Worm (Caenorhabditis elegans) whole organism, late embryonic: ENCODE data around the gene flp-3.

Experiments
- C38D4.7 ChIP-seq: fragments of 200-800 bp; sonication (Bioruptor generic); optimal IDR thresholded peaks from 2 replicates; lab custom pipeline; 2018; ENCODE audit warnings: mild to moderate bottlenecking, missing genetic modification characterization, moderate library complexity, missing compliant biosample characterization
- F13H6.1 ChIP-seq: sonication (generic microtip); optimal IDR thresholded peaks from 2 replicates; lab custom pipeline; 2016; ENCODE audit warnings: missing genetic modification characterization, missing compliant biosample characterization
- T23F11.4 ChIP-seq: fragments of 200-800 bp; sonication (Bioruptor generic); optimal IDR thresholded peaks from 2 replicates; lab custom pipeline; 2018; ENCODE audit warnings: mild to moderate bottlenecking, missing genetic modification characterization, missing compliant biosample characterization
- ahr-1 ChIP-seq: sonication (generic microtip); optimal IDR thresholded peaks from 2 replicates; lab custom pipeline; 2016; ENCODE audit warnings: missing genetic modification characterization, missing compliant biosample characterization
- ceh-14 ChIP-seq: sonication (generic microtip); optimal IDR thresholded peaks from 2 replicates; lab custom pipeline; 2016; ENCODE audit warnings: missing genotype, missing genetic modification characterization, missing compliant biosample characterization
- ceh-18 ChIP-seq: sonication (generic microtip); optimal IDR thresholded peaks from 2 replicates; lab custom pipeline; 2016; ENCODE audit warnings: missing genetic modification characterization, missing compliant biosample characterization
- ceh-22 ChIP-seq: sonication (generic microtip); optimal IDR thresholded peaks from 2 replicates; lab custom pipeline; 2017; ENCODE audit warnings: missing biosample characterization, missing genetic modification characterization
- ceh-24 ChIP-seq: sonication (generic microtip); optimal IDR thresholded peaks from 2 replicates; lab custom pipeline; 2016; ENCODE audit warnings: mild to moderate bottlenecking, missing genetic modification characterization, missing compliant biosample characterization
- ceh-30 ChIP-seq: fragments of 150-350 bp; optimal IDR thresholded peaks from 2 replicates; lab custom pipeline; 2014; ENCODE audit warnings: missing biosample characterization, missing genetic modification characterization
- ceh-45 ChIP-seq: fragments of 200-800 bp; sonication (Bioruptor generic); IDR thresholded peaks from 2 replicates; pipeline ENCODE4 v1.3.6; 2022; ENCODE audit warnings: missing genetic modification reagents, missing genetic modification characterization, missing compliant biosample characterization
- ceh-48 ChIP-seq: sonication (generic microtip); optimal IDR thresholded peaks from 2 replicates; lab custom pipeline; 2016; ENCODE audit warnings: missing genetic modification characterization, inconsistent platforms, missing compliant biosample characterization
- ceh-9 ChIP-seq: sonication (generic microtip); optimal IDR thresholded peaks from 2 replicates; lab custom pipeline; 2016; ENCODE audit warnings: mild to moderate bottlenecking, missing genetic modification characterization, inconsistent platforms, missing compliant biosample characterization
- che-1 ChIP-seq: sonication (generic microtip); optimal IDR thresholded peaks from 2 replicates; lab custom pipeline; 2016; ENCODE audit warnings: mild to moderate bottlenecking, missing genetic modification characterization, missing compliant biosample characterization
- dve-1 ChIP-seq: sonication (generic microtip); optimal IDR thresholded peaks from 2 replicates; lab custom pipeline; 2017; ENCODE audit warnings: antibody characterized with exemption, mild to moderate bottlenecking, missing genetic modification characterization, missing compliant biosample characterization
- elt-2 ChIP-seq: sonication (generic microtip); optimal IDR thresholded peaks from 2 replicates; lab custom pipeline; 2016; ENCODE audit warnings: missing genetic modification reagents, missing genetic modification characterization, missing compliant biosample characterization
- ets-4 ChIP-seq: sonication (generic microtip); optimal IDR thresholded peaks from 2 replicates; lab custom pipeline; 2016; ENCODE audit warnings: missing genetic modification characterization, missing compliant biosample characterization
- eyg-1 ChIP-seq: sonication (generic microtip); optimal IDR thresholded peaks from 2 replicates; lab custom pipeline; 2016; ENCODE audit warnings: missing genotype, missing genetic modification characterization, missing compliant biosample characterization
- fkh-10 ChIP-seq: fragments of 150-350 bp; optimal IDR thresholded peaks from 2 replicates; lab custom pipeline; 2014; ENCODE audit warnings: missing biosample characterization, missing genetic modification reagents, missing genetic modification characterization
- hlh-15 ChIP-seq: sonication (generic microtip); optimal IDR thresholded peaks from 2 replicates; lab custom pipeline; 2016; ENCODE audit warnings: missing genetic modification characterization, missing compliant biosample characterization
- hlh-30 ChIP-seq: sonication (generic microtip); optimal IDR thresholded peaks from 2 replicates; lab custom pipeline; 2017; ENCODE audit warnings: antibody characterized with exemption, missing genetic modification characterization, missing compliant biosample characterization; ENCODE audit not compliant: insufficient read depth
- hlh-6 ChIP-seq: sonication (generic microtip); optimal IDR thresholded peaks from 2 replicates; lab custom pipeline; 2016; ENCODE audit warnings: missing genotype, missing genetic modification characterization, missing compliant biosample characterization
- lin-11 ChIP-seq: fragments of 200-800 bp; sonication (Bioruptor generic); optimal IDR thresholded peaks from 2 replicates; lab custom pipeline; 2018; ENCODE audit warnings: mild to moderate bottlenecking, missing genetic modification characterization, missing compliant biosample characterization
- madf-2 ChIP-seq: sonication (generic microtip); optimal IDR thresholded peaks from 2 replicates; lab custom pipeline; 2017; ENCODE audit warnings: missing genetic modification characterization, missing compliant biosample characterization
- npax-4 ChIP-seq: sonication (generic microtip); optimal IDR thresholded peaks from 2 replicates; lab custom pipeline; 2016; ENCODE audit warnings: missing genetic modification characterization, missing compliant biosample characterization
- pag-3 ChIP-seq: sonication (generic microtip); optimal IDR thresholded peaks from 2 replicates; lab custom pipeline; 2016; ENCODE audit warnings: missing compliant biosample characterization, missing genetic modification characterization, borderline replicate concordance
- pat-9 ChIP-seq: fragments of 200-800 bp; sonication (Bioruptor generic); optimal IDR thresholded peaks from 2 replicates; lab custom pipeline; 2018; ENCODE audit warnings: mild to moderate bottlenecking, missing genetic modification characterization, moderate library complexity, missing compliant biosample characterization
- pax-1 ChIP-seq: fragments of 150-350 bp; optimal IDR thresholded peaks from 2 replicates; lab custom pipeline; 2014; ENCODE audit warnings: missing biosample characterization, missing genetic modification characterization
- pha-4 ChIP-seq: fragments of 150-350 bp; optimal IDR thresholded peaks from 2 replicates; lab custom pipeline; 2018; ENCODE audit warnings: missing biosample characterization, missing genetic modification reagents, missing genetic modification characterization
- pqm-1 ChIP-seq: sonication (generic microtip); optimal IDR thresholded peaks from 2 replicates; lab custom pipeline; 2016; ENCODE audit warnings: missing genetic modification characterization, missing compliant biosample characterization
- ref-2 ChIP-seq: sonication (generic microtip); optimal IDR thresholded peaks from 2 replicates; lab custom pipeline; 2016; ENCODE audit warnings: missing genetic modification characterization, missing compliant biosample characterization
- rnt-1 ChIP-seq: sonication (generic microtip); optimal IDR thresholded peaks from 2 replicates; lab custom pipeline; 2016; ENCODE audit warnings: missing genetic modification characterization, missing compliant biosample characterization
- sox-4 ChIP-seq: sonication (generic microtip); optimal IDR thresholded peaks from 2 replicates; lab custom pipeline; 2017; ENCODE audit warnings: mild to moderate bottlenecking, missing genetic modification characterization, inconsistent platforms, missing compliant biosample characterization

The flp-3 gene

ce11 chrX:10074233-10074632 is 18.5 kb downstream of the flp-3 start, which contains the start of gene ZC373.5:
Gene ZC373.5 (minus strand): TSS chrX:10074391.
- TF ChIP-seq F13H6.1 (tag; lab: Kevin White, UChicago) = no peak
- peak; percentile 36 for TF ChIP-seq elt-2 (tag; lab: Kevin White, UChicago)

DNA sequence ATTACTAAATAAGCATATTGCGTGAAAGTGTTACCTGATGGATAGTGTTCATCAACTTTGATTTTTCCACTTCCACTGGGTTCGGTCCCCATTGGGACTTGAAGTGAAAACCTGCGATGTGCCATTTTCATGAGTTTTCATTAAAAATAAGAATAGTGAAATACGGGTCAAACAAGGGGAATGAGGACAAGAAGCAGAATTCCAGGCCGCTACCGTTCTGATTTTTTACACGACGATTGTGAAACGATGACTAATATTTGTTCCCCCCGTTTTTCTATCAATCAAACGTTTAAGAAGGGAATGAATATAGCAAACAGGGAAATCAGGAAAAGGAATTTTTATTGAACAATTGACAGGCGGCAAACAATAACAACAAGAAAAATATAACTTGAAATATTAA is 23.1 kb downstream of the flp-3 start, which contains the start of gene mlck-1:
TSS of gene mlck-1 (minus strand) at position 101 of the 400 bp plus-strand sequence.
- no peak for TF ChIP-seq ref-2
- TF ChIP-seq dve-1 = no peak
- TF ChIP-seq fkh-10 (GFP tag; lab: Kevin White, UChicago) = no peak
- no peak for TF ChIP-seq ahr-1 (tag; lab: Kevin White, UChicago)
- no peak for TF ChIP-seq hlh-30 (tag; lab: Kevin White, UChicago)
- TF ChIP-seq npax-4 (tag; lab: Kevin White, UChicago) = no peak
- no peak for TF ChIP-seq ceh-9 (tag; lab: Kevin White, UChicago)
- no peak for TF ChIP-seq sox-4
- TF ChIP-seq pax-1 (tag; lab: Kevin White, UChicago) = no peak
- no peak for TF ChIP-seq T23F11.4 (GFP tag; lab: Kevin White, UChicago)
- TF ChIP-seq lin-11 (tag; lab: Kevin White, UChicago) = no peak
- TF ChIP-seq ceh-30 = no peak
- TF ChIP-seq ceh-45 (GFP tag; lab: Robert Waterston, UW) = no peak
- no peak for TF ChIP-seq eyg-1 (tag; lab: Kevin White, UChicago)
- no peak for TF ChIP-seq ceh-22 (tag; lab: Kevin White, UChicago)
- TF ChIP-seq pat-9 (tag; lab: Kevin White, UChicago) = no peak
- TF ChIP-seq ets-4 (tag; lab: Kevin White, UChicago) = no peak
- TF ChIP-seq madf-2 = no peak
- no peak for TF ChIP-seq pqm-1 (tag; lab: Kevin White, UChicago)
- no peak for TF ChIP-seq C38D4.7 (GFP tag; lab: Kevin White, UChicago)

- no peak for TF ChIP-seq hlh-30 (tag; lab: Kevin White, UChicago)
- TF ChIP-seq pqm-1 (tag; lab: Kevin White, UChicago) = no peak
- peak; percentile 51 for TF ChIP-seq ceh-18 (tag; lab: Kevin White, UChicago)
- TF ChIP-seq pha-4 (tag; lab: Kevin White, UChicago) = no peak
- no peak for TF ChIP-seq che-1 (tag; lab: Kevin White, UChicago)
- no peak for TF ChIP-seq hlh-15 (tag; lab: Kevin White, UChicago)
Observed at ce11 chrX:10068468-10068867, 24.3 kb downstream of the flp-3 start.

DNA sequence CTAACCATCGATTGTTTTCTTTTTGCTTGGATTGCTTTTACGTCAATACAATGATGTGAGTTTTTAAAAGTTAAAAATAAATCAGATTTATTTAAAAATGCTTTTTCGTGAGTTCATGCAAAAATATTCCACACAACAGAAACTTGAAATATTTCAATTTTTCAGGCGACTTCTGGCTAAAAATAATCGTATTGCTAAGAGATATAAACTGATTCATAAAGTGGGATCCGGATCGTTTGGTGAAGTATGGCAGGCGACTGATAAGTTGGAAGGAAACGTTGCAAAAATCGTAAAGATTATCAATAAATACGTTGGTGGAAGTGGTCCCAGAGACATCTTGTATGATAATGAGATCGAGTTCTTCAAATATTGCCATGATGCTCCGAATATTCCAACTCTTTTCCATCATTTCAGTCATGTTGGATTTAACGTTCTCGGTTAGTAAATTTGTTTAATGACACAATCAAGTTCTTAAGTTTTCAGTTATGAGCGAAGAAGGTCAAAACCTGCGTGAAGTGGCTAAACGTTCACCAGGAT is 32.2 kb downstream of the flp-3 start, which contains the start of gene ZC373.3:
TSS of gene ZC373.3 (plus strand) at position 51 of the 537 bp plus-strand sequence.
- TF ChIP-seq ceh-14 (tag; lab: Kevin White, UChicago) (no peak), pax-1 (tag; lab: Kevin White, UChicago) (no peak)

- TF ChIP-seq rnt-1 (tag; lab: Kevin White, UChicago) (no peak), ceh-24 (tag; lab: Kevin White, UChicago) (no peak), pag-3 (no peak), hlh-6 (tag; lab: Kevin White, UChicago) (no peak), ceh-48 (tag; lab: Kevin White, UChicago) (no peak), ceh-18 (tag; lab: Kevin White, UChicago) (no peak), F13H6.1 (tag; lab: Kevin White, UChicago) (no peak)
Observed at ce11 chrX:10058332-10058731, 34.4 kb downstream of the flp-3 start, which contains the start of gene ZC373.2. Gene ZC373.2 (minus strand): TSS chrX:10058432.

DNA sequence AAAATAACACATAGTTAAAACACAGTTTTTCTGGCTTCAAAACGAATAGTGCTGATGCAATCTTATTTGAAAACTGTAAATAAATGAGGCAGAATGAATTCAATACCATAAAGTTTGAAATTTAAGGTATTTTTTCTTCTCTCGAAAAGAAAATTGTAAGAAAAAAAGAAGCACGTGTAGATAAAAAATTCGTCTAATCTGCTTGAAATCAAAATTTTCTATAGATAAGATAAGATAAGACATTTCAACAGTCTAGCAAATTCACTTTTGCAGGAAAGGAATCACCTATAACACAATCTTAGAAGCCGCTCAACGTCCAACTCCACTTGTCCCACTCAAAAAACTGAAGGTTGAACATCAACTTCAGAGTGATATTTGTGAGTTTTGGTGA is 38.4 kb downstream of the flp-3 start:
- TF ChIP-seq pha-4 (tag; lab: Kevin White, UChicago) = no peak
